Worm (Caenorhabditis elegans): ENCODE measurements around the gene F13D12.5.

DNA sequence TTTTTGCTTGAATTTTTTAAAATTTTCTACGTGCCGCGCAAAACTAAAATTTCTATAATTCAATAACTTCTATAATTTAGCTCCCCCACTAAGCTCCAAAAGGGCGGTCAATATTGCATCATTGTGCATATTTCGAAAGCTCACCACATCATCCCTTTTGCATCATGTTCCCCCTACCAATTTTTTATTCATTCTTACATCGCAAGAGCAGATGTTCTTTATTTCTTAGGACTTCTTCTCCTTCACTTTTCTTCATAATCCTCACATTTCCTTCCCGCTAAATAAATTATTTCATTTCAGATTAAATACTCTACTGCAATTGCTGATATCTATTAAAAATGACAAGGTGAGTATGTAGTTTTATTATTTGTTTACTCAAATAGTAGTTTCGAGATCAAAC, 2.7 kb upstream of the F13D12.5 start, which contains the start of gene ldh-1:
- TF ChIP-seq sea-2 (GFP tag; optimal IDR thresholded peaks at IDR 0.05) (no peak), lin-39 (tag; optimal IDR thresholded peaks at IDR 0.05) (no peak), nhr-12 (tag; optimal IDR thresholded peaks at IDR 0.05) (no peak), ZK546.5 (tag; optimal IDR thresholded peaks at IDR 0.05) (no peak), fkh-2 (tag; optimal IDR thresholded peaks at IDR 0.05) (no peak), nhr-76 (tag; optimal IDR thresholded peaks at IDR 0.05) (no peak), ztf-11 (tag; optimal IDR thresholded peaks at IDR 0.05) (no peak), ztf-4 (tag; optimal IDR thresholded peaks at IDR 0.05) (no peak), nhr-28 (tag; optimal IDR thresholded peaks at IDR 0.05) (no peak), fkh-10 (GFP tag; optimal IDR thresholded peaks at IDR 0.05) (no peak), pha-4 (tag; optimal IDR thresholded peaks at IDR 0.05) (no peak), nhr-23 (tag; optimal IDR thresholded peaks at IDR 0.05) (no peak)
